Fruit fly (Drosophila melanogaster) whole organism, embryonic: Measurements from ENCODE around the gene CG34305.

Experiments
- Aef1 ChIP-seq: fragments of 200-800 bp; sonication (Bioruptor generic); IDR thresholded peaks from 3 replicates; pipeline ENCODE4 v1.3.6; 2022; ENCODE audit warnings: missing biosample characterization, missing genetic modification characterization
- B-H2 ChIP-seq: fragments of 200-800 bp; sonication (Bioruptor generic); optimal IDR thresholded peaks from 2 replicates; lab custom pipeline; 2018; ENCODE audit warnings: missing biosample characterization, mild to moderate bottlenecking, missing genetic modification characterization
- CG10267 ChIP-seq: fragments of 200-800 bp; sonication (Bioruptor generic); optimal IDR thresholded peaks from 2 replicates; lab custom pipeline; 2018; ENCODE audit warnings: missing biosample characterization, mild to moderate bottlenecking, missing genetic modification characterization, moderate library complexity
- CG11085 ChIP-seq: fragments of 200-800 bp; sonication (Bioruptor generic); IDR thresholded peaks from 2 replicates; pipeline ENCODE4 v1.3.6; 2022; ENCODE audit warnings: missing biosample characterization, missing genetic modification characterization
- CG11093 ChIP-seq: fragments of 200-800 bp; sonication (Bioruptor generic); IDR thresholded peaks from 3 replicates; pipeline ENCODE4 v1.3.6; 2022; ENCODE audit warnings: missing biosample characterization, missing genetic modification characterization
- CG11695 ChIP-seq: fragments of 200-800 bp; sonication (Bioruptor generic); IDR thresholded peaks from 3 replicates; pipeline ENCODE4 v1.3.6; 2022; ENCODE audit warnings: missing biosample characterization, missing genetic modification characterization
- CG13624 ChIP-seq: fragments of 200-800 bp; sonication (Bioruptor generic); optimal IDR thresholded peaks from 2 replicates; lab custom pipeline; 2016; ENCODE audit warnings: missing biosample characterization, missing genetic modification characterization
- CG13775 ChIP-seq: fragments of 200-800 bp; sonication (Bioruptor generic); optimal IDR thresholded peaks from 3 replicates; lab custom pipeline; 2017; ENCODE audit warnings: missing biosample characterization, mild to moderate bottlenecking, missing genetic modification characterization
- CG14014 ChIP-seq: fragments of 200-800 bp; sonication (Bioruptor generic); IDR thresholded peaks from 2 replicates; pipeline ENCODE4 v1.3.6; 2022; ENCODE audit warnings: missing biosample characterization, missing genetic modification characterization
- CG14667 ChIP-seq: fragments of 200-800 bp; sonication (Bioruptor generic); IDR thresholded peaks from 2 replicates; pipeline ENCODE4 v1.3.6; 2022; ENCODE audit warnings: missing biosample characterization, missing genetic modification characterization
- CG17359 ChIP-seq: fragments of 200-800 bp; sonication (Bioruptor generic); optimal IDR thresholded peaks from 3 replicates; lab custom pipeline; 2018; ENCODE audit warnings: missing biosample characterization, mild to moderate bottlenecking, missing genetic modification characterization, moderate library complexity
- CG18262 ChIP-seq: fragments of 200-800 bp; optimal IDR thresholded peaks from 3 replicates; lab custom pipeline; 2019; ENCODE audit warnings: missing biosample characterization, mild to moderate bottlenecking, missing genetic modification characterization, moderate library complexity
- CG1832 ChIP-seq: fragments of 200-800 bp; sonication (Bioruptor generic); optimal IDR thresholded peaks from 2 replicates; lab custom pipeline; 2017; ENCODE audit warnings: missing biosample characterization, mild to moderate bottlenecking, missing genetic modification characterization, inconsistent platforms
- CG2875 ChIP-seq: fragments of 200-800 bp; sonication (Bioruptor generic); optimal IDR thresholded peaks from 2 replicates; lab custom pipeline; 2017; ENCODE audit warnings: missing biosample characterization, mild to moderate bottlenecking, missing genetic modification characterization, missing genetic modification reagents
- CG5245 ChIP-seq: fragments of 200-800 bp; sonication (Bioruptor generic); optimal IDR thresholded peaks from 3 replicates; lab custom pipeline; 2016; ENCODE audit warnings: missing biosample characterization, missing genetic modification characterization
- CG6175 ChIP-seq: fragments of 200-800 bp; sonication (Bioruptor generic); IDR thresholded peaks from 3 replicates; pipeline ENCODE4 v1.3.6; 2022; ENCODE audit warnings: missing biosample characterization, missing genetic modification characterization
- CG7271 ChIP-seq: fragments of 200-800 bp; sonication (Bioruptor generic); optimal IDR thresholded peaks from 2 replicates; lab custom pipeline; 2018; ENCODE audit warnings: missing biosample characterization, mild to moderate bottlenecking, missing genetic modification characterization, moderate library complexity
- CG7357 ChIP-seq: fragments of 200-800 bp; sonication (Bioruptor generic); IDR thresholded peaks from 3 replicates; pipeline ENCODE4 v1.3.6; 2022; ENCODE audit warnings: missing biosample characterization, missing genetic modification characterization
- CG8089 ChIP-seq: fragments of 200-800 bp; sonication (Bioruptor generic); optimal IDR thresholded peaks from 3 replicates; lab custom pipeline; 2016; ENCODE audit warnings: missing biosample characterization, missing genetic modification characterization
- CG9932 ChIP-seq: fragments of 200-800 bp; sonication (Bioruptor generic); IDR thresholded peaks from 2 replicates; pipeline ENCODE4 v1.3.6; 2022; ENCODE audit warnings: missing biosample characterization, missing genetic modification characterization
- D ChIP-seq, 2 experiments: fragments of 200-800 bp in 1 of 2; fragments of >200 bp in 1 of 2; sonication (Bioruptor generic) in 1 of 2; optimal IDR thresholded peaks; 2 replicates in 1 of 2; 3 replicates in 1 of 2; lab custom pipeline; 2017; ENCODE audit warnings: mild to moderate bottlenecking in 1 of 2, missing biosample characterization in 1 of 2, missing genetic modification characterization in 1 of 2, missing genetic modification reagents in 1 of 2
- Dbx ChIP-seq: fragments of 200-800 bp; sonication (Bioruptor generic); IDR thresholded peaks from 3 replicates; pipeline ENCODE4 v1.3.6; 2022; ENCODE audit warnings: missing biosample characterization, missing genetic modification characterization
- Dip3 ChIP-seq: fragments of 200-800 bp; sonication (Bioruptor generic); optimal IDR thresholded peaks from 3 replicates; lab custom pipeline; 2016; ENCODE audit warnings: missing biosample characterization, missing genetic modification characterization
- Dref ChIP-seq: fragments of 200-800 bp; sonication (Bioruptor generic); IDR thresholded peaks from 2 replicates; pipeline ENCODE4 v1.3.6; 2022; ENCODE audit warnings: missing biosample characterization, missing genetic modification characterization
- HLHmδ ChIP-seq: fragments of 200-800 bp; sonication (Bioruptor generic); optimal IDR thresholded peaks from 2 replicates; lab custom pipeline; 2018; ENCODE audit warnings: missing biosample characterization, mild to moderate bottlenecking, missing genetic modification characterization, moderate library complexity
- Hmx ChIP-seq: fragments of 200-800 bp; sonication (Bioruptor generic); optimal IDR thresholded peaks from 2 replicates; lab custom pipeline; 2016; ENCODE audit warnings: missing biosample characterization, missing genetic modification characterization
- Mad ChIP-seq: fragments of 200-800 bp; sonication (Bioruptor generic); optimal IDR thresholded peaks from 2 replicates; lab custom pipeline; 2016; ENCODE audit warnings: missing biosample characterization, missing genetic modification characterization
- NFAT ChIP-seq: fragments of 200-800 bp; sonication (Bioruptor generic); IDR thresholded peaks from 2 replicates; pipeline ENCODE4 v1.3.6; 2022; ENCODE audit warnings: missing biosample characterization, missing genetic modification characterization
- Side ChIP-seq: fragments of 200-800 bp; sonication (Bioruptor generic); optimal IDR thresholded peaks from 2 replicates; lab custom pipeline; 2016; ENCODE audit warnings: missing biosample characterization, missing genetic modification characterization
- ase ChIP-seq: fragments of 200-800 bp; sonication (Bioruptor generic); IDR thresholded peaks from 3 replicates; pipeline ENCODE4 v1.3.6; 2022; ENCODE audit warnings: missing biosample characterization, missing genetic modification characterization
- cg ChIP-seq: fragments of 200-800 bp; sonication (Bioruptor generic); optimal IDR thresholded peaks from 3 replicates; lab custom pipeline; 2019; ENCODE audit warnings: missing biosample characterization, mild to moderate bottlenecking, missing genetic modification characterization, moderate library complexity
- chinmo ChIP-seq: fragments of 200-800 bp; sonication (Bioruptor generic); IDR thresholded peaks from 4 replicates; pipeline ENCODE4 v1.3.6; 2022; ENCODE audit warnings: missing biosample characterization, missing genetic modification characterization; ENCODE audit not compliant: partially characterized antibody
- emc ChIP-seq: fragments of 200-800 bp; sonication (Bioruptor generic); optimal IDR thresholded peaks from 2 replicates; lab custom pipeline; 2016; ENCODE audit warnings: missing biosample characterization, missing genetic modification characterization
- en ChIP-seq: fragments of 200-800 bp; sonication (Bioruptor generic); optimal IDR thresholded peaks from 2 replicates; lab custom pipeline; 2016; ENCODE audit warnings: missing biosample characterization, missing genetic modification characterization
- exex ChIP-seq: fragments of 200-800 bp; sonication (Bioruptor generic); optimal IDR thresholded peaks from 4 replicates; lab custom pipeline; 2018; ENCODE audit warnings: missing biosample characterization, mild to moderate bottlenecking, missing genetic modification characterization, moderate library complexity
- gcm2 ChIP-seq: fragments of 200-800 bp; sonication (Bioruptor generic); optimal IDR thresholded peaks from 2 replicates; lab custom pipeline; 2016; ENCODE audit warnings: missing biosample characterization, missing genetic modification characterization
- gem ChIP-seq: fragments of 200-800 bp; sonication (Bioruptor generic); optimal IDR thresholded peaks from 2 replicates; lab custom pipeline; 2019; ENCODE audit warnings: missing biosample characterization, mild to moderate bottlenecking, missing genetic modification characterization, moderate library complexity
- ind ChIP-seq: fragments of 200-800 bp; sonication (Bioruptor generic); optimal IDR thresholded peaks from 3 replicates; lab custom pipeline; 2016; ENCODE audit warnings: missing biosample characterization, missing genetic modification characterization
- insv ChIP-seq, 2 experiments: fragments of 200-800 bp; sonication (Bioruptor generic); optimal IDR thresholded peaks; 3 replicates each; lab custom pipeline; 2016 to 2018; ENCODE audit warnings: missing biosample characterization in 2 of 2, missing genetic modification characterization in 2 of 2
- onecut ChIP-seq: fragments of 200-800 bp; sonication (Bioruptor generic); IDR thresholded peaks from 2 replicates; pipeline ENCODE4 v1.3.6; 2022; ENCODE audit warnings: missing biosample characterization, missing genetic modification characterization
- pho ChIP-seq: fragments of 200-800 bp; sonication (Bioruptor generic); optimal IDR thresholded peaks from 2 replicates; lab custom pipeline; 2016; ENCODE audit warnings: missing biosample characterization, missing genetic modification characterization
- prd ChIP-seq, 3 experiments: fragments of >200 bp in 2 of 3; fragments of 200-800 bp in 1 of 3; sonication (Bioruptor generic) in 1 of 3; optimal IDR thresholded peaks in 2 of 3; IDR thresholded peaks in 1 of 3; 2 replicates in 2 of 3; 3 replicates in 1 of 3; pipeline versions ENCODE4 v1.3.6 to Lab custom; 2017 to 2022; ENCODE audit warnings: missing biosample characterization in 1 of 3, missing genetic modification characterization in 1 of 3
- pros ChIP-seq: fragments of 200-800 bp; sonication (Bioruptor generic); optimal IDR thresholded peaks from 3 replicates; lab custom pipeline; 2019; ENCODE audit warnings: missing biosample characterization, mild to moderate bottlenecking, missing genetic modification characterization, moderate library complexity
- repo ChIP-seq: fragments of 200-800 bp; sonication (Bioruptor generic); optimal IDR thresholded peaks from 2 replicates; lab custom pipeline; 2016; ENCODE audit warnings: missing biosample characterization, missing genetic modification characterization
- row ChIP-seq: fragments of 200-800 bp; sonication (Bioruptor generic); IDR thresholded peaks from 3 replicates; pipeline ENCODE4 v1.3.6; 2022; ENCODE audit warnings: missing biosample characterization, missing genetic modification characterization
- stc ChIP-seq: fragments of 200-800 bp; sonication (Bioruptor generic); IDR thresholded peaks from 2 replicates; pipeline ENCODE4 v1.3.6; 2022; ENCODE audit warnings: missing biosample characterization, missing genetic modification characterization
- stwl ChIP-seq: fragments of 200-800 bp; sonication (Bioruptor generic); optimal IDR thresholded peaks from 3 replicates; lab custom pipeline; 2018; ENCODE audit warnings: missing biosample characterization, mild to moderate bottlenecking, missing genetic modification characterization, moderate library complexity
- yki ChIP-seq: fragments of >200 bp; optimal IDR thresholded peaks from 3 replicates; lab custom pipeline; 2018
- zfh1 ChIP-seq: fragments of 200-800 bp; sonication (Bioruptor generic); IDR thresholded peaks from 3 replicates; pipeline ENCODE4 v1.3.6; 2022; ENCODE audit warnings: missing biosample characterization, missing genetic modification characterization
- zfh2 ChIP-seq: fragments of 200-800 bp; sonication (Bioruptor generic); optimal IDR thresholded peaks from 2 replicates; lab custom pipeline; 2016; ENCODE audit warnings: missing biosample characterization, missing genetic modification characterization

The CG34305 gene

dm6 chr3R:4229137-4229764 lies 13.7 kb downstream of the CG34305 start, which contains the start of gene DhpD (continued):
- TF ChIP-seq CG7271 (tag; lab: Kevin White, UChicago) = no peak
- 0 out of 3 replicates have a peak, but pooled peaks have one; percentile 32 for TF ChIP-seq CG11695 (GFP tag; lab: Robert Waterston, UW)
- peak; percentile 15 for TF ChIP-seq stwl (tag; lab: Kevin White, UChicago)
- peak; percentile 73 for TF ChIP-seq Dip3
- peak; percentile 78 for TF ChIP-seq CG11085
- TF ChIP-seq CG14014 (GFP tag; lab: Robert Waterston, UW) = peak; percentile 54
- peak; percentile 93 for TF ChIP-seq NFAT
- peak; percentile 6 for TF ChIP-seq CG8089 (GFP tag; lab: Kevin White, UChicago)
- no peak for TF ChIP-seq prd (optimal IDR thresholded peaks at IDR 0.05; lab: Kevin White, UChicago)
- peak; percentile 81 for TF ChIP-seq prd (GFP tag; IDR thresholded peaks at IDR 0.05; lab: Robert Waterston, UW)
- TF ChIP-seq CG7357 (GFP tag; lab: Robert Waterston, UW) = peak; percentile 43; the same call in 2 of the 3 replicates
- peak; percentile 88 for TF ChIP-seq row
- TF ChIP-seq CG14667 = peak; percentile 54
- TF ChIP-seq gcm2 (GFP tag; lab: Kevin White, UChicago) = peak; percentile 30
- peak; percentile 65; the same call in 1 of the 2 replicates for TF ChIP-seq stc (GFP tag; lab: Robert Waterston, UW)
- TF ChIP-seq Side (GFP tag; lab: Kevin White, UChicago) = no peak
- no peak for TF ChIP-seq D (optimal IDR thresholded peaks at IDR 0.05; lab: Kevin White, UChicago)
- peak; percentile 39 for TF ChIP-seq D (GFP tag; optimal IDR thresholded peaks at IDR 0.05; lab: Kevin White, UChicago)
- TF ChIP-seq zfh1 (GFP tag; lab: Robert Waterston, UW) = peak; percentile 84; the same call in 2 of the 3 replicates
- TF ChIP-seq Aef1 (GFP tag; lab: Robert Waterston, UW) = peak; percentile 67
- TF ChIP-seq HLHmδ (GFP tag; lab: Kevin White, UChicago) = no peak
- no peak for TF ChIP-seq CG2875
- TF ChIP-seq CG1832 (GFP tag; lab: Kevin White, UChicago) = no peak
- TF ChIP-seq insv (GFP tag; optimal IDR thresholded peaks at IDR 0.05; lab: Kevin White, UChicago) = no peak
- TF ChIP-seq Mad (GFP tag; lab: Kevin White, UChicago) = no peak
- peak; percentile 27 for TF ChIP-seq emc
- TF ChIP-seq CG13775 = peak; percentile 55
- TF ChIP-seq chinmo (GFP tag; lab: Robert Waterston, UW) = peak; percentile 71; the same call in 2 of the 4 replicates
- no peak for TF ChIP-seq exex (tag; lab: Kevin White, UChicago)
- peak; percentile 67 for TF ChIP-seq ind (GFP tag; lab: Kevin White, UChicago)
- TF ChIP-seq CG6175 (GFP tag; lab: Robert Waterston, UW) = peak; percentile 32; the same call in 1 of the 3 replicates
- peak; percentile 86 for TF ChIP-seq CG9932 (GFP tag; lab: Robert Waterston, UW)
- TF ChIP-seq pros (GFP tag; lab: Kevin White, UChicago) = no peak
- peak; percentile 32; the same call in 1 of the 2 replicates for TF ChIP-seq Dref (GFP tag; lab: Robert Waterston, UW)
- no peak for TF ChIP-seq yki (lab: Kevin White, UChicago)
- TF ChIP-seq CG17359 (tag; lab: Kevin White, UChicago) = peak; percentile 76
- TF ChIP-seq CG5245 (GFP tag; lab: Kevin White, UChicago) = peak; percentile 46
- TF ChIP-seq CG13624 (GFP tag; lab: Kevin White, UChicago) = peak; percentile 51
- TF ChIP-seq zfh2 (GFP tag; lab: Kevin White, UChicago) = peak; percentile 74
- no peak for TF ChIP-seq gem (tag; lab: Kevin White, UChicago)
- TF ChIP-seq CG10267 (tag; lab: Kevin White, UChicago) = peak; percentile 47
- TF ChIP-seq cg = no peak
- peak; percentile 60 for TF ChIP-seq onecut
- peak; percentile 87 for TF ChIP-seq Dbx
- peak; percentile 57 for TF ChIP-seq pho (GFP tag; lab: Kevin White, UChicago)
- no peak for TF ChIP-seq en (GFP tag; lab: Kevin White, UChicago)
- peak; percentile 46; the same call in 1 of the 3 replicates for TF ChIP-seq CG11093
- no peak for TF ChIP-seq repo
- TF ChIP-seq ase (GFP tag; lab: Robert Waterston, UW) = peak; percentile 61; the same call in 2 of the 3 replicates
- peak; percentile 81 for TF ChIP-seq B-H2 (GFP tag; lab: Kevin White, UChicago)
- TF ChIP-seq CG18262 (tag; lab: Kevin White, UChicago) = peak; percentile 68
- TF ChIP-seq Hmx = peak; percentile 50
